Fruit fly (Drosophila melanogaster) whole organism, embryonic: ENCODE measurements around the gene CG42579.

Source experiments
- Asciz ChIP-seq: fragments of 200-800 bp; sonication (Bioruptor generic); optimal IDR thresholded peaks from 2 replicates; lab custom pipeline; 2017; ENCODE audit warnings: missing biosample characterization, mild to moderate bottlenecking, missing genetic modification characterization, missing genetic modification reagents
- CG11093 ChIP-seq: fragments of 200-800 bp; sonication (Bioruptor generic); IDR thresholded peaks from 3 replicates; pipeline ENCODE4 v1.3.6; 2022; ENCODE audit warnings: missing biosample characterization, missing genetic modification characterization
- CG11695 ChIP-seq: fragments of 200-800 bp; sonication (Bioruptor generic); IDR thresholded peaks from 3 replicates; pipeline ENCODE4 v1.3.6; 2022; ENCODE audit warnings: missing biosample characterization, missing genetic modification characterization
- CG12071 ChIP-seq: fragments of 200-800 bp; sonication (Bioruptor generic); optimal IDR thresholded peaks from 3 replicates; lab custom pipeline; 2018; ENCODE audit warnings: missing biosample characterization, mild to moderate bottlenecking, missing genetic modification characterization
- CG12391 ChIP-seq: fragments of 200-800 bp; sonication (Bioruptor generic); optimal IDR thresholded peaks from 3 replicates; lab custom pipeline; 2018; ENCODE audit warnings: missing biosample characterization, mild to moderate bottlenecking, missing genetic modification characterization, moderate library complexity
- CG13624 ChIP-seq: fragments of 200-800 bp; sonication (Bioruptor generic); optimal IDR thresholded peaks from 2 replicates; lab custom pipeline; 2016; ENCODE audit warnings: missing biosample characterization, missing genetic modification characterization
- CG14710 ChIP-seq: fragments of 200-800 bp; sonication (Bioruptor generic); optimal IDR thresholded peaks from 3 replicates; lab custom pipeline; 2019; ENCODE audit warnings: missing biosample characterization, mild to moderate bottlenecking, missing genetic modification characterization, moderate library complexity
- CG15269 ChIP-seq: fragments of 200-800 bp; sonication (Bioruptor generic); optimal IDR thresholded peaks from 2 replicates; lab custom pipeline; 2018; ENCODE audit warnings: missing biosample characterization, mild to moderate bottlenecking, missing genetic modification characterization, moderate library complexity
- CG1602 ChIP-seq: fragments of 200-800 bp; sonication (Bioruptor generic); optimal IDR thresholded peaks from 3 replicates; lab custom pipeline; 2016; ENCODE audit warnings: missing biosample characterization, missing genetic modification characterization
- CG1603 ChIP-seq: fragments of 200-800 bp; sonication (Bioruptor generic); optimal IDR thresholded peaks from 2 replicates; lab custom pipeline; 2019; ENCODE audit warnings: missing biosample characterization, mild to moderate bottlenecking, missing genetic modification characterization, moderate library complexity
- CG2889 ChIP-seq: fragments of 200-800 bp; sonication (Bioruptor generic); IDR thresholded peaks from 3 replicates; pipeline ENCODE4 v1.3.6; 2022; ENCODE audit warnings: missing biosample characterization, missing genetic modification characterization
- CG3281 ChIP-seq: fragments of 200-800 bp; sonication (Bioruptor generic); optimal IDR thresholded peaks from 3 replicates; lab custom pipeline; 2017; ENCODE audit warnings: missing biosample characterization, mild to moderate bottlenecking, missing genetic modification characterization
- CG4360 ChIP-seq: fragments of 200-800 bp; sonication (Bioruptor generic); IDR thresholded peaks from 2 replicates; pipeline ENCODE4 v1.3.6; 2022; ENCODE audit warnings: missing biosample characterization, missing genetic modification characterization
- CG6254 ChIP-seq: fragments of 200-800 bp; sonication (Bioruptor generic); optimal IDR thresholded peaks from 3 replicates; lab custom pipeline; 2017; ENCODE audit warnings: mild to moderate bottlenecking, missing biosample characterization, missing genetic modification reagents, missing genetic modification characterization
- CG6791 ChIP-seq: fragments of 200-800 bp; sonication (Bioruptor generic); IDR thresholded peaks from 3 replicates; pipeline ENCODE4 v1.3.6; 2022; ENCODE audit warnings: missing biosample characterization, missing genetic modification characterization; ENCODE audit not compliant: partially characterized antibody
- CG7987 ChIP-seq: fragments of 200-800 bp; sonication (Bioruptor generic); optimal IDR thresholded peaks from 2 replicates; lab custom pipeline; 2018; ENCODE audit warnings: missing biosample characterization, mild to moderate bottlenecking, missing genetic modification characterization, moderate library complexity
- CG8089 ChIP-seq: fragments of 200-800 bp; sonication (Bioruptor generic); optimal IDR thresholded peaks from 3 replicates; lab custom pipeline; 2016; ENCODE audit warnings: missing biosample characterization, missing genetic modification characterization
- Elba2 ChIP-seq: fragments of 200-800 bp; sonication (Bioruptor generic); optimal IDR thresholded peaks from 3 replicates; lab custom pipeline; 2016; ENCODE audit warnings: missing biosample characterization, missing genetic modification characterization
- Hmx ChIP-seq: fragments of 200-800 bp; sonication (Bioruptor generic); optimal IDR thresholded peaks from 2 replicates; lab custom pipeline; 2016; ENCODE audit warnings: missing biosample characterization, missing genetic modification characterization
- Mes4 ChIP-seq: fragments of 200-800 bp; sonication (Bioruptor generic); optimal IDR thresholded peaks from 2 replicates; lab custom pipeline; 2016; ENCODE audit warnings: missing biosample characterization, missing genetic modification characterization
- NC2β ChIP-seq: fragments of 200-800 bp; sonication (Bioruptor generic); optimal IDR thresholded peaks from 2 replicates; lab custom pipeline; 2016; ENCODE audit warnings: missing biosample characterization, missing genetic modification characterization
- NK7.1 ChIP-seq: fragments of 200-800 bp; sonication (Bioruptor generic); optimal IDR thresholded peaks from 3 replicates; lab custom pipeline; 2016; ENCODE audit warnings: missing biosample characterization, missing genetic modification characterization
- Opbp ChIP-seq: fragments of 200-800 bp; sonication (Bioruptor generic); IDR thresholded peaks from 3 replicates; pipeline ENCODE4 v1.3.6; 2022; ENCODE audit warnings: missing biosample characterization, missing genetic modification characterization; ENCODE audit not compliant: partially characterized antibody
- Trl ChIP-seq, 3 experiments: fragments of >200 bp in 2 of 3; fragments of 200-800 bp in 1 of 3; sonication (Bioruptor generic) in 1 of 3; optimal IDR thresholded peaks; 2 replicates in 1 of 3; 3 replicates in 2 of 3; lab custom pipeline; 2016 to 2017; ENCODE audit warnings: missing biosample characterization in 1 of 3, missing genetic modification characterization in 1 of 3
- al ChIP-seq: fragments of 200-800 bp; sonication (Bioruptor generic); IDR thresholded peaks from 2 replicates; pipeline ENCODE4 v1.3.6; 2022; ENCODE audit warnings: missing biosample characterization, missing genetic modification characterization
- crol ChIP-seq: fragments of 200-800 bp; sonication (Bioruptor generic); IDR thresholded peaks from 2 replicates; pipeline ENCODE4 v1.3.6; 2022; ENCODE audit warnings: missing biosample characterization, missing genetic modification characterization
- da ChIP-seq: fragments of 200-800 bp; sonication (Bioruptor generic); optimal IDR thresholded peaks from 2 replicates; lab custom pipeline; 2016; ENCODE audit warnings: missing biosample characterization, missing genetic modification characterization
- fd102C ChIP-seq: fragments of 200-800 bp; sonication (Bioruptor generic); optimal IDR thresholded peaks from 2 replicates; lab custom pipeline; 2018; ENCODE audit warnings: missing biosample characterization, mild to moderate bottlenecking, missing genetic modification characterization, moderate library complexity
- fd96Cb ChIP-seq: fragments of 200-800 bp; sonication (Bioruptor generic); optimal IDR thresholded peaks from 2 replicates; lab custom pipeline; 2018; ENCODE audit warnings: missing biosample characterization, mild to moderate bottlenecking, missing genetic modification characterization, moderate library complexity
- hbn ChIP-seq: fragments of 200-800 bp; sonication (Bioruptor generic); IDR thresholded peaks from 2 replicates; pipeline ENCODE4 v1.3.6; 2022; ENCODE audit warnings: missing biosample characterization, missing genetic modification characterization; ENCODE audit not compliant: partially characterized antibody
- her ChIP-seq: fragments of 200-800 bp; sonication (Bioruptor generic); optimal IDR thresholded peaks from 2 replicates; lab custom pipeline; 2016; ENCODE audit warnings: missing biosample characterization, missing genetic modification characterization
- jing ChIP-seq: fragments of 200-800 bp; sonication (Bioruptor generic); optimal IDR thresholded peaks from 2 replicates; lab custom pipeline; 2018; ENCODE audit warnings: missing biosample characterization, mild to moderate bottlenecking, missing genetic modification characterization
- jumu ChIP-seq: fragments of 200-800 bp; sonication (Bioruptor generic); optimal IDR thresholded peaks from 3 replicates; lab custom pipeline; 2016; ENCODE audit warnings: missing biosample characterization, missing genetic modification characterization
- knrl ChIP-seq: fragments of 200-800 bp; sonication (Bioruptor generic); IDR thresholded peaks from 3 replicates; pipeline ENCODE4 v1.3.6; 2022; ENCODE audit warnings: missing biosample characterization, missing genetic modification characterization; ENCODE audit not compliant: partially characterized antibody
- lbe ChIP-seq: fragments of 200-800 bp; sonication (Bioruptor generic); optimal IDR thresholded peaks from 2 replicates; lab custom pipeline; 2016; ENCODE audit warnings: missing biosample characterization, mild to moderate bottlenecking, missing genetic modification characterization
- maf-S ChIP-seq: fragments of 200-800 bp; sonication (Bioruptor generic); optimal IDR thresholded peaks from 2 replicates; lab custom pipeline; 2016; ENCODE audit warnings: missing biosample characterization, missing genetic modification characterization
- nerfin-1 ChIP-seq: fragments of 200-800 bp; sonication (Bioruptor generic); optimal IDR thresholded peaks from 3 replicates; lab custom pipeline; 2019; ENCODE audit warnings: missing biosample characterization, mild to moderate bottlenecking, missing genetic modification characterization, moderate library complexity
- nom ChIP-seq: fragments of 200-800 bp; sonication (Bioruptor generic); optimal IDR thresholded peaks from 2 replicates; lab custom pipeline; 2017; ENCODE audit warnings: missing biosample characterization, missing genetic modification characterization, mild to moderate bottlenecking, moderate library complexity, missing genetic modification reagents
- pfk ChIP-seq: fragments of 200-800 bp; sonication (Bioruptor generic); optimal IDR thresholded peaks from 2 replicates; lab custom pipeline; 2018; ENCODE audit warnings: missing biosample characterization, mild to moderate bottlenecking, missing genetic modification characterization, moderate library complexity
- pnt ChIP-seq: fragments of 200-800 bp; sonication (Bioruptor generic); optimal IDR thresholded peaks from 3 replicates; lab custom pipeline; 2016; ENCODE audit warnings: missing biosample characterization, missing genetic modification characterization
- ro ChIP-seq: fragments of 200-800 bp; sonication (Bioruptor generic); IDR thresholded peaks from 2 replicates; pipeline ENCODE4 v1.3.6; 2022; ENCODE audit warnings: missing biosample characterization, missing genetic modification characterization
- salm ChIP-seq: fragments of 200-800 bp; sonication (Bioruptor generic); optimal IDR thresholded peaks from 2 replicates; lab custom pipeline; 2018; ENCODE audit warnings: missing biosample characterization, mild to moderate bottlenecking, missing genetic modification characterization
- schlank ChIP-seq: fragments of 200-800 bp; sonication (Bioruptor generic); optimal IDR thresholded peaks from 2 replicates; lab custom pipeline; 2018; ENCODE audit warnings: missing biosample characterization, mild to moderate bottlenecking, missing genetic modification characterization
- sima ChIP-seq: fragments of 200-800 bp; sonication (Bioruptor generic); optimal IDR thresholded peaks from 2 replicates; lab custom pipeline; 2016; ENCODE audit warnings: missing biosample characterization, missing genetic modification characterization
- slp2 ChIP-seq: fragments of 200-800 bp; sonication (Bioruptor generic); optimal IDR thresholded peaks from 2 replicates; lab custom pipeline; 2016; ENCODE audit warnings: missing biosample characterization, missing genetic modification characterization
- sqz ChIP-seq: fragments of 200-800 bp; sonication (Bioruptor generic); optimal IDR thresholded peaks from 3 replicates; lab custom pipeline; 2018; ENCODE audit warnings: missing biosample characterization, mild to moderate bottlenecking, missing genetic modification characterization
- sr ChIP-seq: fragments of 200-800 bp; sonication (Bioruptor generic); IDR thresholded peaks from 3 replicates; pipeline ENCODE4 v1.3.6; 2022; ENCODE audit warnings: missing biosample characterization, missing genetic modification characterization
- tna ChIP-seq: fragments of 200-800 bp; sonication (Bioruptor generic); IDR thresholded peaks from 2 replicates; pipeline ENCODE4 v1.3.6; 2022; ENCODE audit warnings: missing biosample characterization, missing genetic modification characterization; ENCODE audit not compliant: partially characterized antibody
- wdn ChIP-seq: fragments of 200-800 bp; sonication (Bioruptor generic); IDR thresholded peaks from 2 replicates; pipeline ENCODE4 v1.3.6; 2022; ENCODE audit warnings: missing biosample characterization, missing genetic modification characterization
- zf30C ChIP-seq: fragments of 200-800 bp; sonication (Bioruptor generic); optimal IDR thresholded peaks from 3 replicates; lab custom pipeline; 2018; ENCODE audit warnings: missing biosample characterization, mild to moderate bottlenecking, missing genetic modification characterization

Gene CG42579

dm6 chrX:20524754-20525236, 2.6 kb upstream of the CG42579 start, which contains the start of gene Tak1 (continued):
- peak; percentile 59 for TF ChIP-seq maf-S (GFP tag; lab: Kevin White, UChicago)
- peak; percentile 59 for TF ChIP-seq CG13624
- TF ChIP-seq Opbp (GFP tag; lab: Robert Waterston, UW): peak; percentile 64; the same call in 2 of the 3 replicates
- TF ChIP-seq nerfin-1 (tag; lab: Kevin White, UChicago): peak; percentile 54
- peak; percentile 47 for TF ChIP-seq CG7987 (GFP tag; lab: Kevin White, UChicago)
- no peak for TF ChIP-seq CG11695 (GFP tag; lab: Robert Waterston, UW)
- peak; percentile 72 for TF ChIP-seq CG1603 (tag; lab: Kevin White, UChicago)
- peak; percentile 50 for TF ChIP-seq CG15269 (tag; lab: Kevin White, UChicago)
- TF ChIP-seq wdn (GFP tag; lab: Robert Waterston, UW): no peak
- TF ChIP-seq lbe (GFP tag; lab: Kevin White, UChicago): no peak
- TF ChIP-seq CG12071: no peak
- peak; percentile 55 for TF ChIP-seq her (GFP tag; lab: Kevin White, UChicago)
- no peak for TF ChIP-seq CG4360 (GFP tag; lab: Robert Waterston, UW)
- TF ChIP-seq sima: no peak
- peak; percentile 59 for TF ChIP-seq CG14710 (tag; lab: Kevin White, UChicago)
- TF ChIP-seq Mes4 (GFP tag; lab: Kevin White, UChicago): peak; percentile 37
- TF ChIP-seq Trl (optimal IDR thresholded peaks at IDR 0.05; lab: Kevin White, UChicago): no peak
- peak; percentile 51 for TF ChIP-seq Trl (GFP tag; optimal IDR thresholded peaks at IDR 0.05; lab: Kevin White, UChicago)
- TF ChIP-seq sqz: peak; percentile 45
- peak; percentile 76 for TF ChIP-seq CG6791 (GFP tag; lab: Robert Waterston, UW)
- no peak for TF ChIP-seq salm (tag; lab: Kevin White, UChicago)
- no peak for TF ChIP-seq Elba2 (GFP tag; lab: Kevin White, UChicago)
- TF ChIP-seq sr (GFP tag; lab: Robert Waterston, UW): no peak
- peak; percentile 26 for TF ChIP-seq jing (GFP tag; lab: Kevin White, UChicago)
- TF ChIP-seq al (GFP tag; lab: Robert Waterston, UW): no peak; the same call in 1 of the 2 replicates
- peak; percentile 61 for TF ChIP-seq CG8089 (GFP tag; lab: Kevin White, UChicago)
- no peak for TF ChIP-seq Hmx (GFP tag; lab: Kevin White, UChicago)
- peak; percentile 60 for TF ChIP-seq hbn (GFP tag; lab: Robert Waterston, UW)
- no peak for TF ChIP-seq pfk (GFP tag; lab: Kevin White, UChicago)
- no peak for TF ChIP-seq CG11093 (GFP tag; lab: Robert Waterston, UW)
- TF ChIP-seq tna: peak; percentile 92
- no peak for TF ChIP-seq slp2
- no peak for TF ChIP-seq fd102C (GFP tag; lab: Kevin White, UChicago)
- TF ChIP-seq nom (GFP tag; lab: Kevin White, UChicago): no peak
- TF ChIP-seq pnt (GFP tag; lab: Kevin White, UChicago): peak; percentile 51
- TF ChIP-seq da (GFP tag; lab: Kevin White, UChicago): no peak
- TF ChIP-seq CG2889 (GFP tag; lab: Robert Waterston, UW): no peak
- TF ChIP-seq jumu (GFP tag; lab: Kevin White, UChicago): no peak
- TF ChIP-seq ro (GFP tag; lab: Robert Waterston, UW): no peak
- TF ChIP-seq knrl (GFP tag; lab: Robert Waterston, UW): peak; percentile 65
- no peak for TF ChIP-seq CG6254
- TF ChIP-seq CG12391 (tag; lab: Kevin White, UChicago): peak; percentile 29
- TF ChIP-seq CG1602 (GFP tag; lab: Kevin White, UChicago): peak; percentile 58
- TF ChIP-seq NC2β (GFP tag; lab: Kevin White, UChicago): peak; percentile 26
- no peak for TF ChIP-seq Asciz (GFP tag; lab: Kevin White, UChicago)
- no peak for TF ChIP-seq CG3281 (GFP tag; lab: Kevin White, UChicago)
- no peak for TF ChIP-seq NK7.1 (GFP tag; lab: Kevin White, UChicago)
- TF ChIP-seq schlank (tag; lab: Kevin White, UChicago): no peak
- TF ChIP-seq zf30C: no peak
- TF ChIP-seq crol (GFP tag; lab: Robert Waterston, UW): no peak
- TF ChIP-seq fd96Cb (tag; lab: Kevin White, UChicago): peak; percentile 21
